Fruit fly (Drosophila melanogaster): ENCODE measurements around the gene CG43965.

Gene CG43965

dm6 chr3L:8763037-8763454, 37.5 kb upstream of the CG43965 start (continued):
- no peak for TF ChIP-seq disco-r (GFP tag; optimal IDR thresholded peaks at IDR 0.05)
- no peak for TF ChIP-seq CG7987 (GFP tag; optimal IDR thresholded peaks at IDR 0.05)
- TF ChIP-seq Oli (tag; optimal IDR thresholded peaks at IDR 0.05) = peak; percentile 32
- TF ChIP-seq nau (GFP tag; optimal IDR thresholded peaks at IDR 0.05) = no peak
- TF ChIP-seq p53 (GFP tag; optimal IDR thresholded peaks at IDR 0.05) = no peak
- TF ChIP-seq CG2199 (GFP tag; IDR thresholded peaks at IDR 0.05) = no peak
- TF ChIP-seq Xrp1 (GFP tag; IDR thresholded peaks at IDR 0.05) = peak; percentile 43; the same call in 1 of the 2 replicates
- peak; percentile 45 for TF ChIP-seq unpg (GFP tag; optimal IDR thresholded peaks at IDR 0.05)
- no peak for TF ChIP-seq CG31224 (GFP tag; IDR thresholded peaks at IDR 0.05)
- TF ChIP-seq CG12659 (GFP tag; optimal IDR thresholded peaks at IDR 0.05) = peak; percentile 38
- no peak for TF ChIP-seq Asciz (GFP tag; optimal IDR thresholded peaks at IDR 0.05)
- TF ChIP-seq CG2875 (GFP tag; optimal IDR thresholded peaks at IDR 0.05) = no peak
- peak in 1 of 2 experiments; percentile 46 for TF ChIP-seq bsh (GFP tag; optimal IDR thresholded peaks at IDR 0.05)
- peak; percentile 14 for TF ChIP-seq CG10462 (GFP tag; optimal IDR thresholded peaks at IDR 0.05)
- TF ChIP-seq ash1 (GFP tag; optimal IDR thresholded peaks at IDR 0.05) = no peak
- TF ChIP-seq CG30403 (GFP tag; optimal IDR thresholded peaks at IDR 0.05) = peak; percentile 45
- TF ChIP-seq MTF-1 (GFP tag; optimal IDR thresholded peaks at IDR 0.05; ENCODE audit: borderline replicate concordance) = no peak
- no peak for TF ChIP-seq CG42726 (GFP tag; IDR thresholded peaks at IDR 0.05; ENCODE audit: partially characterized antibody)
- TF ChIP-seq tna (GFP tag; IDR thresholded peaks at IDR 0.05; ENCODE audit: partially characterized antibody) = peak; percentile 91
- no peak for TF ChIP-seq danr (GFP tag; IDR thresholded peaks at IDR 0.05)
- no peak for TF ChIP-seq tll (GFP tag; optimal IDR thresholded peaks at IDR 0.05)
- 0 out of 2 replicates have a peak, but pooled peaks have one; percentile 44 for TF ChIP-seq CG11085 (GFP tag; IDR thresholded peaks at IDR 0.05)
- TF ChIP-seq bowl (GFP tag; IDR thresholded peaks at IDR 0.05) = no peak
- TF ChIP-seq Lhr (GFP tag; optimal IDR thresholded peaks at IDR 0.05) = no peak
- TF ChIP-seq ap (GFP tag; IDR thresholded peaks at IDR 0.05) = peak; percentile 38; the same call in 1 of the 2 replicates
- 0 out of 3 replicates have a peak, but pooled peaks have one; percentile 65 for TF ChIP-seq CG11456 (GFP tag; IDR thresholded peaks at IDR 0.05)
- TF ChIP-seq unc-4 (GFP tag; IDR thresholded peaks at IDR 0.05; ENCODE audit: partially characterized antibody) = no peak
- TF ChIP-seq CG5245 (GFP tag; optimal IDR thresholded peaks at IDR 0.05) = no peak
- no peak for TF ChIP-seq CG30020 (tag; optimal IDR thresholded peaks at IDR 0.05)
- no peak for TF ChIP-seq CG8359 (GFP tag; optimal IDR thresholded peaks at IDR 0.05; ENCODE audit: borderline replicate concordance)
- TF ChIP-seq Fer2 (tag; optimal IDR thresholded peaks at IDR 0.05) = no peak
- TF ChIP-seq bigmax (GFP tag; optimal IDR thresholded peaks at IDR 0.05) = no peak
- peak; percentile 3 for TF ChIP-seq D19A (tag; optimal IDR thresholded peaks at IDR 0.05)
- no peak for TF ChIP-seq mirr (GFP tag; optimal IDR thresholded peaks at IDR 0.05)
- TF ChIP-seq CG34376 (GFP tag; optimal IDR thresholded peaks at IDR 0.05) = no peak
- TF ChIP-seq dan (GFP tag; IDR thresholded peaks at IDR 0.05) = no peak
- TF ChIP-seq CG3726 (GFP tag; IDR thresholded peaks at IDR 0.05) = 0 out of 3 replicates have a peak, but pooled peaks have one; percentile 62
- peak; percentile 76 for TF ChIP-seq row (GFP tag; IDR thresholded peaks at IDR 0.05)
- TF ChIP-seq crp (GFP tag; optimal IDR thresholded peaks at IDR 0.05) = no peak
- TF ChIP-seq CG3065 (GFP tag; optimal IDR thresholded peaks at IDR 0.05) = no peak
- TF ChIP-seq sisA (GFP tag; IDR thresholded peaks at IDR 0.05) = peak; percentile 45; the same call in 1 of the 2 replicates
- no peak for TF ChIP-seq CG8765 (GFP tag; IDR thresholded peaks at IDR 0.05)
- no peak for TF ChIP-seq Lim3 (GFP tag; IDR thresholded peaks at IDR 0.05)
- no peak for TF ChIP-seq CG6683 (GFP tag; optimal IDR thresholded peaks at IDR 0.05)
- TF ChIP-seq Atf3 (GFP tag; optimal IDR thresholded peaks at IDR 0.05) = no peak
- TF ChIP-seq odd (GFP tag; optimal IDR thresholded peaks at IDR 0.05) = peak; percentile 26
- TF ChIP-seq klu (GFP tag; IDR thresholded peaks at IDR 0.05) = no peak
- TF ChIP-seq CG3163 (GFP tag; optimal IDR thresholded peaks at IDR 0.05) = no peak
- TF ChIP-seq CG2116 (GFP tag; optimal IDR thresholded peaks at IDR 0.05) = no peak
- TF ChIP-seq stc (GFP tag; IDR thresholded peaks at IDR 0.05) = peak; percentile 67; the same call in 1 of the 2 replicates
